Worm (Caenorhabditis elegans): ENCODE data around the gene his-4.

DNA sequence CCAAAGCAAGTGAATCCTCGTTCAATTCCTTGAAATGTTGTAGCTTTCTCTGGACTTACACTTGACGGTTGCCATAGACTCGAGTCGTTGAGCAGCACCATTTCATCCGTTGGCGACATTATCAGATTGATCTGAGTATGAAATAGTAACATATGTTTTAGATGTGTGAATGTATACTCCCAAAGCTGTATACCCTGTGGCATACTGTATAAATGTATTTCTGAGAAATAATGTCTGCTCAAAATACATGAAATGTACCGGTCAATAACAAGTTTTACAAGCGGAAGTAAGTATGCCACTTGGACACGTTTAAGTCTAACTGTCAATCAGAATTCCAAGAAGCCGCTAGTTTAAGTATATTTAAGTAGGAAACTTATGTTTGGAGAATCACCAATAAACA lies 30.8 kb downstream of the his-4 start, which contains the start of gene str-233:
- no peak for TF ChIP-seq nhr-237 (tag; optimal IDR thresholded peaks at IDR 0.05)
- no peak for TF ChIP-seq snpc-4 (tag; optimal IDR thresholded peaks at IDR 0.05)
- TF ChIP-seq elt-1 (tag; optimal IDR thresholded peaks at IDR 0.05; ENCODE audit: borderline replicate concordance, insufficient read depth), result no peak
- TF ChIP-seq sptf-1 (tag; optimal IDR thresholded peaks at IDR 0.05), result no peak
- TF ChIP-seq lin-13 (tag; optimal IDR thresholded peaks at IDR 0.05), result no peak
- no peak for TF ChIP-seq elt-3 (tag; optimal IDR thresholded peaks at IDR 0.05)
- TF ChIP-seq nhr-28 (tag; optimal IDR thresholded peaks at IDR 0.05), result no peak

All from whole organism, mixed stage, embryonic.